Fruit fly (Drosophila melanogaster): Measurements from ENCODE around the gene PolD3.

- TF ChIP-seq CG8478 (optimal IDR thresholded peaks at IDR 0.05): no peak
- TF ChIP-seq CTCF (optimal IDR thresholded peaks at IDR 0.05): no peak
Observed at dm6 chr2L:15244708-15245107, 11.4 kb downstream of the PolD3 start.

Data from S2 (cell line).